Fruit fly (Drosophila melanogaster) whole organism, embryonic: ENCODE measurements around the gene Hacd1.

Experiments used
- Asciz ChIP-seq: fragments of 200-800 bp; sonication (Bioruptor generic); optimal IDR thresholded peaks from 2 replicates; lab custom pipeline; 2017; ENCODE audit warnings: missing biosample characterization, mild to moderate bottlenecking, missing genetic modification characterization, missing genetic modification reagents
- BEAF-32 ChIP-seq: fragments of 200-800 bp; sonication (Bioruptor generic); optimal IDR thresholded peaks from 3 replicates; lab custom pipeline; 2017; ENCODE audit warnings: missing biosample characterization, missing genetic modification characterization, mild to moderate bottlenecking, moderate library complexity, missing genetic modification reagents
- Blimp-1 ChIP-seq: fragments of 200-800 bp; sonication (Bioruptor generic); optimal IDR thresholded peaks from 3 replicates; lab custom pipeline; 2018; ENCODE audit warnings: missing biosample characterization, missing genetic modification characterization, mild to moderate bottlenecking, moderate library complexity, missing genetic modification reagents
- BtbVII ChIP-seq: fragments of 200-800 bp; sonication (Bioruptor generic); optimal IDR thresholded peaks from 3 replicates; lab custom pipeline; 2017; ENCODE audit warnings: missing biosample characterization, mild to moderate bottlenecking, missing genetic modification characterization
- CG1024 ChIP-seq: fragments of 200-800 bp; sonication (Bioruptor generic); IDR thresholded peaks from 2 replicates; pipeline ENCODE4 v1.3.6; 2022; ENCODE audit warnings: missing biosample characterization, missing genetic modification characterization
- CG10267 ChIP-seq: fragments of 200-800 bp; sonication (Bioruptor generic); optimal IDR thresholded peaks from 2 replicates; lab custom pipeline; 2018; ENCODE audit warnings: missing biosample characterization, mild to moderate bottlenecking, missing genetic modification characterization, moderate library complexity
- CG10321 ChIP-seq: fragments of 200-800 bp; sonication (Bioruptor generic); IDR thresholded peaks from 2 replicates; pipeline ENCODE4 v1.3.6; 2022; ENCODE audit warnings: missing biosample characterization, missing genetic modification characterization
- CG10366 ChIP-seq: fragments of 200-800 bp; sonication (Bioruptor generic); IDR thresholded peaks from 2 replicates; pipeline ENCODE4 v1.3.6; 2022; ENCODE audit warnings: missing biosample characterization, missing genetic modification characterization
- CG11504 ChIP-seq: fragments of 200-800 bp; sonication (Bioruptor generic); optimal IDR thresholded peaks from 3 replicates; lab custom pipeline; 2019; ENCODE audit warnings: missing biosample characterization, mild to moderate bottlenecking, missing genetic modification characterization, moderate library complexity
- CG12071 ChIP-seq: fragments of 200-800 bp; sonication (Bioruptor generic); optimal IDR thresholded peaks from 3 replicates; lab custom pipeline; 2018; ENCODE audit warnings: missing biosample characterization, mild to moderate bottlenecking, missing genetic modification characterization
- CG12942 ChIP-seq: fragments of 200-800 bp; sonication (Bioruptor generic); optimal IDR thresholded peaks from 3 replicates; lab custom pipeline; 2016; ENCODE audit warnings: missing biosample characterization, missing genetic modification characterization
- CG13424 ChIP-seq: fragments of 200-800 bp; sonication (Bioruptor generic); optimal IDR thresholded peaks from 2 replicates; lab custom pipeline; 2019; ENCODE audit warnings: missing biosample characterization, mild to moderate bottlenecking, missing genetic modification characterization, moderate library complexity
- CG16813 ChIP-seq: fragments of 200-800 bp; sonication (Bioruptor generic); IDR thresholded peaks from 3 replicates; pipeline ENCODE4 v1.3.6; 2022; ENCODE audit warnings: missing biosample characterization, missing genetic modification characterization; ENCODE audit not compliant: partially characterized antibody
- CG2199 ChIP-seq: fragments of 200-800 bp; sonication (Bioruptor generic); IDR thresholded peaks from 3 replicates; pipeline ENCODE4 v1.3.6; 2022; ENCODE audit warnings: missing biosample characterization, missing genetic modification characterization
- CG2202 ChIP-seq: fragments of 200-800 bp; sonication (Bioruptor generic); optimal IDR thresholded peaks from 2 replicates; lab custom pipeline; 2018; ENCODE audit warnings: missing biosample characterization, mild to moderate bottlenecking, missing genetic modification characterization
- CG2678 ChIP-seq: fragments of 200-800 bp; sonication (Bioruptor generic); optimal IDR thresholded peaks from 3 replicates; lab custom pipeline; 2019; ENCODE audit warnings: missing biosample characterization, mild to moderate bottlenecking, missing genetic modification characterization, moderate library complexity
- CG33557 ChIP-seq: fragments of 200-800 bp; sonication (Bioruptor generic); optimal IDR thresholded peaks from 2 replicates; lab custom pipeline; 2019; ENCODE audit warnings: missing biosample characterization, mild to moderate bottlenecking, missing genetic modification characterization, moderate library complexity
- CG3726 ChIP-seq: fragments of 200-800 bp; sonication (Bioruptor generic); IDR thresholded peaks from 3 replicates; pipeline ENCODE4, ENCODE4 v1.3.6; 2022; ENCODE audit warnings: missing biosample characterization, missing genetic modification characterization
- CG4328 ChIP-seq: fragments of 200-800 bp; sonication (Bioruptor generic); optimal IDR thresholded peaks from 3 replicates; lab custom pipeline; 2017; ENCODE audit warnings: missing biosample characterization, missing genetic modification reagents, missing genetic modification characterization
- CG4360 ChIP-seq: fragments of 200-800 bp; sonication (Bioruptor generic); IDR thresholded peaks from 2 replicates; pipeline ENCODE4 v1.3.6; 2022; ENCODE audit warnings: missing biosample characterization, missing genetic modification characterization
- CG9215 ChIP-seq: fragments of 200-800 bp; sonication (Bioruptor generic); IDR thresholded peaks from 2 replicates; pipeline ENCODE4 v1.3.6; 2022; ENCODE audit warnings: missing biosample characterization, missing genetic modification characterization
- D ChIP-seq, 2 experiments: fragments of 200-800 bp in 1 of 2; fragments of >200 bp in 1 of 2; sonication (Bioruptor generic) in 1 of 2; optimal IDR thresholded peaks; 2 replicates in 1 of 2; 3 replicates in 1 of 2; lab custom pipeline; 2017; ENCODE audit warnings: mild to moderate bottlenecking in 1 of 2, missing biosample characterization in 1 of 2, missing genetic modification characterization in 1 of 2, missing genetic modification reagents in 1 of 2
- Dip3 ChIP-seq: fragments of 200-800 bp; sonication (Bioruptor generic); optimal IDR thresholded peaks from 3 replicates; lab custom pipeline; 2016; ENCODE audit warnings: missing biosample characterization, missing genetic modification characterization
- Hr78 ChIP-seq, 2 experiments: fragments of 200-800 bp in 1 of 2; fragments of >200 bp in 1 of 2; sonication (Bioruptor generic) in 1 of 2; optimal IDR thresholded peaks; 2 replicates each; lab custom pipeline; 2017 to 2019; ENCODE audit warnings: missing biosample characterization in 2 of 2, missing genetic modification characterization in 2 of 2, mild to moderate bottlenecking in 1 of 2, moderate library complexity in 1 of 2
- MESR4 ChIP-seq: fragments of 200-800 bp; sonication (Bioruptor generic); optimal IDR thresholded peaks from 2 replicates; lab custom pipeline; 2018; ENCODE audit warnings: missing biosample characterization, mild to moderate bottlenecking, missing genetic modification characterization, moderate library complexity
- Nf-YA ChIP-seq: fragments of 200-800 bp; sonication (Bioruptor generic); IDR thresholded peaks from 2 replicates; pipeline ENCODE4 v1.3.6; 2022; ENCODE audit warnings: missing biosample characterization, missing genetic modification characterization
- Poxn ChIP-seq: fragments of 200-800 bp; sonication (Bioruptor generic); IDR thresholded peaks from 2 replicates; pipeline ENCODE4 v1.3.6; 2022; ENCODE audit warnings: missing biosample characterization, missing genetic modification characterization
- Six4 ChIP-seq: fragments of 200-800 bp; sonication (Bioruptor generic); optimal IDR thresholded peaks from 2 replicates; lab custom pipeline; 2016; ENCODE audit warnings: missing biosample characterization, missing genetic modification characterization
- Ssrp ChIP-seq: fragments of 200-800 bp; sonication (Bioruptor generic); optimal IDR thresholded peaks from 2 replicates; lab custom pipeline; 2018; ENCODE audit warnings: missing biosample characterization, mild to moderate bottlenecking, missing genetic modification characterization, moderate library complexity
- Tbp ChIP-seq: fragments of >200 bp; optimal IDR thresholded peaks from 2 replicates; lab custom pipeline; 2018; ENCODE audit warnings: missing biosample characterization, missing genetic modification characterization
- ab ChIP-seq: fragments of 200-800 bp; sonication (Bioruptor generic); optimal IDR thresholded peaks from 2 replicates; lab custom pipeline; 2016; ENCODE audit warnings: missing biosample characterization, missing genetic modification characterization
- bbx ChIP-seq: fragments of 200-800 bp; sonication (Bioruptor generic); IDR thresholded peaks from 2 replicates; pipeline ENCODE4 v1.3.6; 2022; ENCODE audit warnings: missing biosample characterization, missing genetic modification characterization; ENCODE audit not compliant: partially characterized antibody
- bigmax ChIP-seq: fragments of 200-800 bp; sonication (Bioruptor generic); optimal IDR thresholded peaks from 2 replicates; lab custom pipeline; 2018; ENCODE audit warnings: missing biosample characterization, mild to moderate bottlenecking, missing genetic modification characterization
- br ChIP-seq: fragments of >200 bp; optimal IDR thresholded peaks from 2 replicates; lab custom pipeline; 2017
- fd102C ChIP-seq: fragments of 200-800 bp; sonication (Bioruptor generic); optimal IDR thresholded peaks from 2 replicates; lab custom pipeline; 2018; ENCODE audit warnings: missing biosample characterization, mild to moderate bottlenecking, missing genetic modification characterization, moderate library complexity
- ind ChIP-seq: fragments of 200-800 bp; sonication (Bioruptor generic); optimal IDR thresholded peaks from 3 replicates; lab custom pipeline; 2016; ENCODE audit warnings: missing biosample characterization, missing genetic modification characterization
- ken ChIP-seq: fragments of 200-800 bp; sonication (Bioruptor generic); IDR thresholded peaks from 3 replicates; pipeline ENCODE4 v1.3.6; 2022; ENCODE audit warnings: missing biosample characterization, missing genetic modification characterization
- klu ChIP-seq: fragments of 200-800 bp; sonication (Bioruptor generic); IDR thresholded peaks from 2 replicates; pipeline ENCODE4 v1.3.6; 2022; ENCODE audit warnings: missing biosample characterization, missing genetic modification characterization
- kni ChIP-seq: fragments of 200-800 bp; sonication (Bioruptor generic); optimal IDR thresholded peaks from 3 replicates; lab custom pipeline; 2017; ENCODE audit warnings: mild to moderate bottlenecking, missing biosample characterization, missing genetic modification reagents, missing genetic modification characterization
- lbe ChIP-seq: fragments of 200-800 bp; sonication (Bioruptor generic); optimal IDR thresholded peaks from 2 replicates; lab custom pipeline; 2016; ENCODE audit warnings: missing biosample characterization, mild to moderate bottlenecking, missing genetic modification characterization
- lilli ChIP-seq: fragments of 200-800 bp; sonication (Bioruptor generic); optimal IDR thresholded peaks from 3 replicates; lab custom pipeline; 2016; ENCODE audit warnings: missing biosample characterization, missing genetic modification characterization
- lola ChIP-seq, 3 experiments: fragments of >200 bp in 2 of 3; fragments of 200-800 bp in 1 of 3; sonication (Bioruptor generic) in 1 of 3; optimal IDR thresholded peaks; 2 replicates each; lab custom pipeline; 2017 to 2019; ENCODE audit warnings: missing biosample characterization in 3 of 3, missing genetic modification characterization in 3 of 3, mild to moderate bottlenecking in 1 of 3, moderate library complexity in 1 of 3
- luna ChIP-seq: fragments of 200-800 bp; sonication (Bioruptor generic); optimal IDR thresholded peaks from 2 replicates; lab custom pipeline; 2016; ENCODE audit warnings: missing biosample characterization, missing genetic modification characterization
- pb ChIP-seq: fragments of 200-800 bp; sonication (Bioruptor generic); optimal IDR thresholded peaks from 3 replicates; lab custom pipeline; 2016; ENCODE audit warnings: missing biosample characterization, missing genetic modification characterization
- pfk ChIP-seq: fragments of 200-800 bp; sonication (Bioruptor generic); optimal IDR thresholded peaks from 2 replicates; lab custom pipeline; 2018; ENCODE audit warnings: missing biosample characterization, mild to moderate bottlenecking, missing genetic modification characterization, moderate library complexity
- pita ChIP-seq: fragments of 200-800 bp; sonication (Bioruptor generic); optimal IDR thresholded peaks from 2 replicates; lab custom pipeline; 2017; ENCODE audit warnings: missing biosample characterization, mild to moderate bottlenecking, missing genetic modification characterization
- pros ChIP-seq: fragments of 200-800 bp; sonication (Bioruptor generic); optimal IDR thresholded peaks from 3 replicates; lab custom pipeline; 2019; ENCODE audit warnings: missing biosample characterization, mild to moderate bottlenecking, missing genetic modification characterization, moderate library complexity
- repo ChIP-seq: fragments of 200-800 bp; sonication (Bioruptor generic); optimal IDR thresholded peaks from 2 replicates; lab custom pipeline; 2016; ENCODE audit warnings: missing biosample characterization, missing genetic modification characterization
- zfh1 ChIP-seq: fragments of 200-800 bp; sonication (Bioruptor generic); IDR thresholded peaks from 3 replicates; pipeline ENCODE4 v1.3.6; 2022; ENCODE audit warnings: missing biosample characterization, missing genetic modification characterization

Hacd1 gene

dm6 chr2L:12004211-12004979 is 2.3 kb upstream of the Hacd1 start (continued):
- no peak for TF ChIP-seq CG1024
- TF ChIP-seq BEAF-32 (GFP tag; lab: Kevin White, UChicago) = peak; percentile 58
- TF ChIP-seq pita (GFP tag; lab: Kevin White, UChicago) = no peak
- TF ChIP-seq ind = no peak
- TF ChIP-seq CG10366 (GFP tag; lab: Robert Waterston, UW) = no peak
- TF ChIP-seq lola (GFP tag; optimal IDR thresholded peaks at IDR 0.05; lab: Kevin White, UChicago) = peak in 1 of 3 experiments; percentile 73
- TF ChIP-seq CG16813 (GFP tag; lab: Robert Waterston, UW) = no peak
- TF ChIP-seq Hr78 (GFP tag; optimal IDR thresholded peaks at IDR 0.05; lab: Kevin White, UChicago) = no peak
- peak; percentile 61 for TF ChIP-seq CG12071 (GFP tag; lab: Kevin White, UChicago)
- TF ChIP-seq CG2202 (tag; lab: Kevin White, UChicago) = peak; percentile 88
- TF ChIP-seq bigmax (GFP tag; lab: Kevin White, UChicago) = peak; percentile 50
- peak; percentile 35 for TF ChIP-seq lilli (GFP tag; lab: Kevin White, UChicago)
- no peak for TF ChIP-seq ab
- peak; percentile 68 for TF ChIP-seq pfk (GFP tag; lab: Kevin White, UChicago)
- peak; percentile 79 for TF ChIP-seq CG4328 (GFP tag; lab: Kevin White, UChicago)
- TF ChIP-seq CG4360 (GFP tag; lab: Robert Waterston, UW) = no peak
- TF ChIP-seq ken (GFP tag; lab: Robert Waterston, UW) = no peak
- no peak for TF ChIP-seq luna (GFP tag; lab: Kevin White, UChicago)
- no peak for TF ChIP-seq klu (GFP tag; lab: Robert Waterston, UW)
- TF ChIP-seq Asciz (GFP tag; lab: Kevin White, UChicago) = peak; percentile 85
- TF ChIP-seq lbe = no peak
- TF ChIP-seq CG10321 (GFP tag; lab: Robert Waterston, UW) = no peak
- TF ChIP-seq CG11504 (tag; lab: Kevin White, UChicago) = peak; percentile 72
- no peak for TF ChIP-seq Ssrp (tag; lab: Kevin White, UChicago)
- TF ChIP-seq CG3726 = no peak
- peak; percentile 88 for TF ChIP-seq fd102C (GFP tag; lab: Kevin White, UChicago)
- TF ChIP-seq CG9215 (GFP tag; lab: Robert Waterston, UW) = no peak
- TF ChIP-seq CG2678 = peak; percentile 73
- peak; percentile 10 for TF ChIP-seq CG10267 (tag; lab: Kevin White, UChicago)
- peak; percentile 47 for TF ChIP-seq Six4 (GFP tag; lab: Kevin White, UChicago)
- no peak for TF ChIP-seq Nf-YA (GFP tag; lab: Robert Waterston, UW)
- TF ChIP-seq pb = no peak
- TF ChIP-seq pros = peak; percentile 62
- TF ChIP-seq CG13424 (tag; lab: Kevin White, UChicago) = peak; percentile 76
- peak; percentile 88 for TF ChIP-seq kni (GFP tag; lab: Kevin White, UChicago)
- no peak for TF ChIP-seq repo (GFP tag; lab: Kevin White, UChicago)
- TF ChIP-seq br (lab: Kevin White, UChicago) = no peak
- peak; percentile 6 for TF ChIP-seq CG12942
- peak; percentile 93 for TF ChIP-seq CG33557 (GFP tag; lab: Kevin White, UChicago)
- peak; percentile 47 for TF ChIP-seq Blimp-1 (GFP tag; lab: Kevin White, UChicago)
- TF ChIP-seq Poxn = no peak
- no peak for TF ChIP-seq zfh1 (GFP tag; lab: Robert Waterston, UW)
- no peak for TF ChIP-seq D (optimal IDR thresholded peaks at IDR 0.05; lab: Kevin White, UChicago)
- peak; percentile 75 for TF ChIP-seq D (GFP tag; optimal IDR thresholded peaks at IDR 0.05; lab: Kevin White, UChicago)
- peak; percentile 74 for TF ChIP-seq BtbVII (GFP tag; lab: Kevin White, UChicago)
- no peak for TF ChIP-seq Tbp (GFP tag; lab: Kevin White, UChicago)
- TF ChIP-seq Dip3 (GFP tag; lab: Kevin White, UChicago) = peak; percentile 37
- TF ChIP-seq CG2199 = no peak
- TF ChIP-seq bbx (GFP tag; lab: Robert Waterston, UW) = no peak
- TF ChIP-seq MESR4 (GFP tag; lab: Kevin White, UChicago) = no peak
